Worm (Caenorhabditis elegans) whole organism, early embryonic: ENCODE results near the gene F47G9.6.

Source experiments
- B0310.2 ChIP-seq: sonication (generic microtip); optimal IDR thresholded peaks from 2 replicates; lab custom pipeline; 2016; ENCODE audit warnings: mild to moderate bottlenecking, missing genetic modification characterization, missing compliant biosample characterization
- F13C5.2 ChIP-seq: sonication (generic microtip); optimal IDR thresholded peaks from 2 replicates; lab custom pipeline; 2017; ENCODE audit warnings: mild to moderate bottlenecking, missing genetic modification characterization, inconsistent platforms, missing compliant biosample characterization
- aly-1 ChIP-seq: sonication (generic microtip); optimal IDR thresholded peaks from 2 replicates; lab custom pipeline; 2016; ENCODE audit warnings: missing genetic modification characterization, missing compliant biosample characterization
- ama-1 ChIP-seq: fragments of 150-350 bp; optimal IDR thresholded peaks from 2 replicates; lab custom pipeline; 2014
- ceh-13 ChIP-seq: fragments of 200-800 bp; sonication (Bioruptor generic); optimal IDR thresholded peaks from 2 replicates; lab custom pipeline; 2018; ENCODE audit warnings: mild to moderate bottlenecking, missing genetic modification characterization, missing compliant biosample characterization
- ceh-36 ChIP-seq: sonication (generic microtip); optimal IDR thresholded peaks from 2 replicates; lab custom pipeline; 2016; ENCODE audit warnings: missing genetic modification characterization, inconsistent platforms, missing compliant biosample characterization
- ets-7 ChIP-seq: sonication (generic microtip); optimal IDR thresholded peaks from 2 replicates; lab custom pipeline; 2016; ENCODE audit warnings: missing genotype, missing genetic modification characterization, missing compliant biosample characterization
- flt-1 ChIP-seq: fragments of 200-800 bp; sonication (Bioruptor generic); IDR thresholded peaks from 2 replicates; pipeline ENCODE4 v1.3.6; 2022; ENCODE audit warnings: missing genetic modification characterization, missing compliant biosample characterization
- hmbx-1 ChIP-seq: sonication (generic microtip); optimal IDR thresholded peaks from 2 replicates; lab custom pipeline; 2016; ENCODE audit warnings: mild to moderate bottlenecking, missing genetic modification characterization, missing compliant biosample characterization
- hmg-4 ChIP-seq: fragments of 200-800 bp; sonication (Bioruptor generic); optimal IDR thresholded peaks from 2 replicates; lab custom pipeline; 2018; ENCODE audit warnings: mild to moderate bottlenecking, missing genetic modification characterization, missing compliant biosample characterization
- hnd-1 ChIP-seq: sonication (generic microtip); optimal IDR thresholded peaks from 2 replicates; lab custom pipeline; 2016; ENCODE audit warnings: missing genetic modification characterization, missing compliant biosample characterization
- pes-1 ChIP-seq: fragments of 200-800 bp; sonication (Bioruptor generic); IDR thresholded peaks from 2 replicates; pipeline ENCODE4 v1.3.6; 2022; ENCODE audit warnings: missing genetic modification reagents, missing genetic modification characterization, missing compliant biosample characterization
- scrt-1 ChIP-seq: fragments of 200-800 bp; sonication (Bioruptor generic); IDR thresholded peaks from 2 replicates; pipeline ENCODE4 v1.3.6; 2022; ENCODE audit warnings: missing genetic modification characterization, missing compliant biosample characterization
- sea-1 ChIP-seq: fragments of 200-800 bp; sonication (Bioruptor generic); conservative IDR thresholded peaks from 2 replicates; pipeline ENCODE4 v1.3.6; 2022; ENCODE audit warnings: missing genetic modification characterization, missing compliant biosample characterization
- tbx-11 ChIP-seq: fragments of 200-800 bp; sonication (Bioruptor generic); IDR thresholded peaks from 2 replicates; pipeline ENCODE4 v1.3.6; 2022; ENCODE audit warnings: missing genetic modification characterization, missing compliant biosample characterization
- tbx-37 ChIP-seq: fragments of 200-800 bp; sonication (Bioruptor generic); conservative IDR thresholded peaks from 2 replicates; pipeline ENCODE4 v1.3.6; 2022; ENCODE audit warnings: missing genetic modification reagents, missing genetic modification characterization, missing compliant biosample characterization
- tra-4 ChIP-seq: sonication (generic microtip); optimal IDR thresholded peaks from 2 replicates; lab custom pipeline; 2017; ENCODE audit warnings: missing genetic modification characterization, missing compliant biosample characterization

Gene F47G9.6

DNA sequence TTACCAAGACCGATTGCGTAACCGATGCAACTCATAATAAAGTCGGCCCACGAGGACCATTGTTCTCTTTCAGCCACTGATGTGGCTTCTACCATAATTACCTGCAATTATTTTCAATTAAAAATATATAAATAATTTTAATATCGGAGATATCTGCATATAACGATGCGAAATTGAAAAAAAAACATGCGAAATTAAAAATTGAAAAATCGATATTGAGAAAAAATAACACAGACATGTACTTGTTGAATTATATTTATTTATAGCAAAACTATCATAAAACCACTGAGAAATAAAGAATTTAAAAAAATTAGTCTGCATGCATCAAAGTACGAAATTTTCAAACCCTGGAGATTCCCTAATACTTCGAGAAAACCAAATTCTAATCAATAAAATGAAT, 20.9 kb upstream of the F47G9.6 start, which contains the start of gene snf-11:
TSS of gene snf-11 (minus strand) at position 101 of the 400 bp plus-strand sequence.
- no peak for TF ChIP-seq hmg-4 (GFP tag; lab: Kevin White, UChicago)
- no peak for TF ChIP-seq sea-1
- no peak for TF ChIP-seq tra-4 (tag; lab: Kevin White, UChicago)
- no peak for TF ChIP-seq ama-1 (lab: Kevin White, UChicago)
- no peak for TF ChIP-seq hnd-1
- TF ChIP-seq hmbx-1 (tag; lab: Kevin White, UChicago), result no peak
- no peak for TF ChIP-seq tbx-11 (GFP tag; lab: Robert Waterston, UW)
- TF ChIP-seq ceh-13 (GFP tag; lab: Kevin White, UChicago), result no peak
- no peak for TF ChIP-seq aly-1 (tag; lab: Kevin White, UChicago)
- no peak for TF ChIP-seq tbx-37
- no peak for TF ChIP-seq F13C5.2 (tag; lab: Kevin White, UChicago)
- TF ChIP-seq flt-1 (GFP tag; lab: Robert Waterston, UW), result no peak
- TF ChIP-seq scrt-1 (GFP tag; lab: Robert Waterston, UW), result no peak
- TF ChIP-seq ceh-36 (tag; lab: Kevin White, UChicago), result no peak
- no peak for TF ChIP-seq B0310.2
- TF ChIP-seq ets-7 (tag; lab: Kevin White, UChicago), result no peak
- TF ChIP-seq pes-1, result no peak

DNA sequence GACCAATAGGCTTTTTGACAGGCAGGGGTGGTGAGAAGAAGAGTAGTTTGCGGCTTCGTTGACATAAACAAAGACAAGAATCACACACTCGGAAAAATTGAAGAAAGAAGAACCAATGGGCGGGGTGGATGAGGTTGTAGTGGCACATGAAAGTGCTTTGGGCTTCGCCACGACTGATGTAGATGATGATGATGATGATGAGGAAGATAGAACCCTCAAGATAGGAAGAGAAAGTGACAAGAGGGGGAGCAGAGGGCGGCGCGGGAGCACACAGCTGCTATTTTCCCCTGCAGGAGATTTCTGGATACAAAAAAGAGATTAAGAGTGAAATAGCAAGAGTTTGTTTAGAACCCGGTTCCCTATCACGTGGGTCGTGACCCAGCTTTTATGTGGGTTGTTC, 20.3 kb upstream of the F47G9.6 start:
- TF ChIP-seq pes-1 (no peak), hmbx-1 (tag; lab: Kevin White, UChicago) (no peak), ceh-13 (GFP tag; lab: Kevin White, UChicago) (no peak), ama-1 (lab: Kevin White, UChicago) (no peak), flt-1 (GFP tag; lab: Robert Waterston, UW) (no peak), aly-1 (tag; lab: Kevin White, UChicago) (no peak), sea-1 (no peak), tbx-11 (GFP tag; lab: Robert Waterston, UW) (no peak), hmg-4 (GFP tag; lab: Kevin White, UChicago) (no peak), ets-7 (tag; lab: Kevin White, UChicago) (no peak), tbx-37 (no peak), tra-4 (tag; lab: Kevin White, UChicago) (no peak), F13C5.2 (tag; lab: Kevin White, UChicago) (no peak), scrt-1 (GFP tag; lab: Robert Waterston, UW) (no peak), B0310.2 (no peak), hnd-1 (no peak), ceh-36 (tag; lab: Kevin White, UChicago) (no peak)

DNA sequence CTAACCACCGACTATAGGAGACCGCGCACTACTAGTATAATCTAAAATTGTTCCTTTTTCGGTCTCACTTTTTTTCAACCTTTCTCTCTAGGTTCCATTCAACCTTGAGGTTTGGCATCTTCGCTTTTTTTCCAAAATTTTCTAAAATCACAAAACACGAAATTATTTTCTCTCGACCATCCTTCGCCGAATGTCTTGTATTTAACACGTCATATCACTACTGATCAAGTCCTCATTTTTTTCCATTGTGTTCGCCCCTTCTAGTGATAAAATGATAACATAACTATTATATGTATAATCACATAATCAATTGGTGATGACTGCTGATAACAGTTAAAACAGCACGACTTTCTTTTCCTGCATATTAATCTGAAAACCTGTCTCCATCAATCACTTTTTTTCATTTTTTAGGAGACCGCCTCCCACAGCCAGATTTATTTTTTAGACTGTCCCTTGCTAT, 18.2 kb upstream of the F47G9.6 start, which contains the start of gene T03F7.7:
TSS of gene T03F7.7 (plus strand) at position 410 of the 460 bp plus-strand sequence.
- TF ChIP-seq pes-1 (no peak), F13C5.2 (tag; lab: Kevin White, UChicago) (no peak)

DNA sequence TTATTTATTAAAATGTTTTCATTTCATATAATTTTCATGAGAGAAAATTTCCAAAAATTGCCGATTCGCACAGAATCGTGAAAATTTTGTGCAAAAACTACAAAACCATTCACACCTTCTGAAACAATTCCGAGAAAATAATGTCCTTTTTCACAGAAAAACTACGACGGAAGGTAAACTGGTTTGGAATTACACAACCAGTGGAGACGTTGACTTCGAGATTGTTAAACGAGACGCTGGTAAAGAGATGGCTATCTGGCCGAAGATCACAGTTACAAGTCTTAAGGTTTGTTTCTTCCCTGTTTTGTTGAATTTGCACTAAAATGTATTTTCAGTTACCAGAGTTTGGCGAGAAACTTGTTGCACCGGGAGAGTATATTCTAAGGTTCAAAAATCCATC, 16.3 kb upstream of the F47G9.6 start:
- TF ChIP-seq hnd-1 (no peak), ama-1 (lab: Kevin White, UChicago) (no peak), tbx-37 (no peak), hmg-4 (GFP tag; lab: Kevin White, UChicago) (no peak), B0310.2 (no peak), ceh-36 (tag; lab: Kevin White, UChicago) (no peak), sea-1 (no peak), scrt-1 (GFP tag; lab: Robert Waterston, UW) (no peak), tra-4 (tag; lab: Kevin White, UChicago) (no peak), tbx-11 (GFP tag; lab: Robert Waterston, UW) (no peak), F13C5.2 (tag; lab: Kevin White, UChicago) (no peak), pes-1 (no peak), ceh-13 (GFP tag; lab: Kevin White, UChicago) (no peak), flt-1 (GFP tag; lab: Robert Waterston, UW) (no peak), aly-1 (tag; lab: Kevin White, UChicago) (no peak), hmbx-1 (tag; lab: Kevin White, UChicago) (no peak)

DNA sequence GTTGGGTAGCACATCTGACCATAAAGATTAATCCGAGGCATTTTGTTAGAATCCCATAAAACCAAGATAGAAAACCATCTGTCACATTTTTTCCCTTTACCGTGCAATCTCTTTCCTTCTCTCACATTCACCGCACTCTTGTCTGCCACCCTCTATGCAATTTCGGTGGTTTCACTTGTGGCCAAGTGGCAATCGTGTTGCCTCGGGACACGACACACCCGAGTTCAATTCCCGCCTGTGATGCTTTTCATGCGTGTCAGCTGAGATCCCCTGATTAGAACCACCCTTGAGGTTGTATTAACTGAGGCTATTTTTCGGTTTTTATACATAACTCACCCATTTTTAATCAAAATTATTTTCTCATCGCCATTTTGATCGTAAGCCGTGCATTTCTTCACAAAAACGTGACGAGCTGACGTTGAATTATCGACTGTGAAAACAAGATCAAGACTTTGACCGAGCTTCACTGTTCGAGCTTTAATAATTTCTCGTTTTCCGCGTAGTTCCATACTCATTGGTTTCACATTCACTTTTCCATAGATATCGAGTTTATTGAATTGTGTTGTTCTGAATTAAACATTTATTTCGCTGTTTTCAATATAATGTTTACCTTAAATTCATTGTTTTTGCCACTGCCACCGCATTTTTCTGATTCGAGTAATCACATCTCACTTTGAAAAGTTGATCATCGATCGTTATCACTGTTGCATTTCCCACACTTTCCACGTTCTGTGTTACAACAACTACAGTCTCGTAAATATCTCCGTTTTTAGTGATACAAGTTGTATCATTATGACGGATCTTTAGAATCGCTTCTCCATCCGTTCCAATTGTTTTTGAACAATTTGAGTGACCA, 14.9 kb upstream of the F47G9.6 start:
- peak; percentile 100 for TF ChIP-seq tbx-37
- TF ChIP-seq F13C5.2 (tag; lab: Kevin White, UChicago), result peak; percentile 99
- peak; percentile 95 for TF ChIP-seq hmbx-1 (tag; lab: Kevin White, UChicago)
- TF ChIP-seq hmg-4 (GFP tag; lab: Kevin White, UChicago), result peak; percentile 100
- peak; percentile 99 for TF ChIP-seq pes-1
- peak; percentile 98 for TF ChIP-seq tra-4 (tag; lab: Kevin White, UChicago)
- peak; percentile 99 for TF ChIP-seq ceh-13 (GFP tag; lab: Kevin White, UChicago)
- TF ChIP-seq B0310.2, result peak; percentile 99
- TF ChIP-seq ets-7 (tag; lab: Kevin White, UChicago), result peak; percentile 98
- peak; percentile 100 for TF ChIP-seq flt-1 (GFP tag; lab: Robert Waterston, UW)
- TF ChIP-seq tbx-11 (GFP tag; lab: Robert Waterston, UW), result peak; percentile 100
- TF ChIP-seq sea-1, result peak; percentile 100
- peak; percentile 100 for TF ChIP-seq scrt-1 (GFP tag; lab: Robert Waterston, UW)
- no peak for TF ChIP-seq ama-1 (lab: Kevin White, UChicago)
- TF ChIP-seq hnd-1, result peak; percentile 96
- peak; percentile 100 for TF ChIP-seq aly-1 (tag; lab: Kevin White, UChicago)
- TF ChIP-seq ceh-36 (tag; lab: Kevin White, UChicago), result peak; percentile 98

DNA sequence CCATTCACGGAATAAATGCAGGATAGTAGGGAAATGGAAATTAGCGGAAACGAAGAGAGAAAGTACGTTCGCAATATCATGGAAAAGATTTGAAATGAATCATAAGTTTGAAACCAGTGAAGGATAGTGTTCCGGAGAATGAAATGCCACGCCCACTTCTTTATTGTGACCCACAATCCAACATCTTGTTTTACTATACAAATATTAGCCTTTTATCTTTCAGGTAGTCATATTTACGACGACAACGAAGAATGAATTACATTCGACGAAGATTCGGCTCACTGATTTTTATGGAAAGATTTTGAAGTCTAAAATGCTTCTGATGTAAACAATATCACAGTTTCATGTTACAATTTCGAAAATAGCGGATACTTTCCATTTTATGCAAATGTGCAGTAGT, 12.4 kb upstream of the F47G9.6 start, which contains the start of gene cutl-18:
TSS of gene cutl-18 (minus strand) at position 101 of the 400 bp plus-strand sequence.
- TF ChIP-seq sea-1 (no peak), aly-1 (tag; lab: Kevin White, UChicago) (no peak), scrt-1 (GFP tag; lab: Robert Waterston, UW) (no peak), hnd-1 (no peak), B0310.2 (no peak), hmg-4 (GFP tag; lab: Kevin White, UChicago) (no peak), flt-1 (GFP tag; lab: Robert Waterston, UW) (no peak), hmbx-1 (tag; lab: Kevin White, UChicago) (no peak), pes-1 (no peak), tbx-37 (no peak), ets-7 (tag; lab: Kevin White, UChicago) (no peak), tbx-11 (GFP tag; lab: Robert Waterston, UW) (no peak), ceh-13 (GFP tag; lab: Kevin White, UChicago) (no peak), ama-1 (lab: Kevin White, UChicago) (no peak), F13C5.2 (tag; lab: Kevin White, UChicago) (no peak), tra-4 (tag; lab: Kevin White, UChicago) (no peak), ceh-36 (tag; lab: Kevin White, UChicago) (no peak)
